Worm (Caenorhabditis elegans) whole organism, L2 larva: ENCODE results near the gene sel-7.

Experiments
- C34F6.9 ChIP-seq: fragments of 150-350 bp; optimal IDR thresholded peaks from 2 replicates; lab custom pipeline; 2014; ENCODE audit warnings: missing biosample characterization, missing genetic modification characterization
- F13H6.1 ChIP-seq: sonication (generic microtip); optimal IDR thresholded peaks from 2 replicates; lab custom pipeline; 2016; ENCODE audit warnings: missing genetic modification characterization, missing compliant biosample characterization
- R02D3.7 ChIP-seq: fragments of 150-350 bp; optimal IDR thresholded peaks from 2 replicates; lab custom pipeline; 2014; ENCODE audit warnings: missing biosample characterization, missing genetic modification characterization
- Y55F3AM.14 ChIP-seq: fragments of 200-800 bp; sonication (Bioruptor generic); optimal IDR thresholded peaks from 2 replicates; lab custom pipeline; 2018; ENCODE audit warnings: mild to moderate bottlenecking, missing genetic modification characterization, missing compliant biosample characterization
- aly-2 ChIP-seq: fragments of 150-350 bp; optimal IDR thresholded peaks from 2 replicates; lab custom pipeline; 2014; ENCODE audit warnings: missing biosample characterization, missing genetic modification characterization
- blmp-1 ChIP-seq: sonication (generic microtip); optimal IDR thresholded peaks from 2 replicates; lab custom pipeline; 2017; ENCODE audit warnings: missing genetic modification characterization, mild to moderate bottlenecking, missing compliant biosample characterization, antibody characterized with exemption, moderate library complexity; ENCODE audit not compliant: insufficient read depth
- ceh-16 ChIP-seq: fragments of 150-350 bp; optimal IDR thresholded peaks from 2 replicates; lab custom pipeline; 2014; ENCODE audit warnings: missing biosample characterization, missing genetic modification characterization
- crh-2 ChIP-seq: sonication (generic microtip); optimal IDR thresholded peaks from 2 replicates; lab custom pipeline; 2017; ENCODE audit warnings: missing biosample characterization, missing genetic modification characterization
- egl-27 ChIP-seq: sonication (generic microtip); optimal IDR thresholded peaks from 3 replicates; lab custom pipeline; 2017; ENCODE audit warnings: missing biosample characterization, missing genetic modification reagents, missing genetic modification characterization
- elt-3 ChIP-seq: sonication (generic microtip); optimal IDR thresholded peaks from 2 replicates; lab custom pipeline; 2017; ENCODE audit warnings: missing biosample characterization, missing genetic modification characterization
- gmeb-1 ChIP-seq: fragments of 150-350 bp; optimal IDR thresholded peaks from 2 replicates; lab custom pipeline; 2014; ENCODE audit warnings: missing biosample characterization, missing genetic modification characterization
- lin-11 ChIP-seq: fragments of 150-350 bp; sonication (generic microtip); optimal IDR thresholded peaks from 2 replicates; lab custom pipeline; 2014; ENCODE audit warnings: missing biosample characterization, missing genetic modification characterization, inconsistent platforms, mixed read lengths
- lin-13 ChIP-seq: fragments of 150-350 bp; optimal IDR thresholded peaks from 2 replicates; lab custom pipeline; 2014; ENCODE audit warnings: missing biosample characterization, missing genetic modification reagents, missing genetic modification characterization
- lin-39 ChIP-seq: fragments of 150-350 bp; optimal IDR thresholded peaks from 2 replicates; lab custom pipeline; 2014; ENCODE audit warnings: missing biosample characterization, missing genetic modification reagents, missing genetic modification characterization
- lsy-2 ChIP-seq, 2 experiments: fragments of 150-350 bp in 1 of 2; sonication (generic microtip) in 1 of 2; optimal IDR thresholded peaks; 2 replicates each; lab custom pipeline; 2014 to 2017; ENCODE audit warnings: missing biosample characterization in 2 of 2, missing genetic modification characterization in 2 of 2
- mab-5 ChIP-seq: fragments of 150-350 bp; optimal IDR thresholded peaks from 2 replicates; lab custom pipeline; 2014; ENCODE audit warnings: missing biosample characterization, missing genetic modification characterization
- mbf-1 ChIP-seq: sonication (generic microtip); optimal IDR thresholded peaks from 2 replicates; lab custom pipeline; 2017; ENCODE audit warnings: missing biosample characterization, missing genetic modification characterization
- mdl-1 ChIP-seq, 2 experiments: fragments of 150-350 bp in 1 of 2; sonication (generic microtip) in 1 of 2; optimal IDR thresholded peaks; 2 replicates each; lab custom pipeline; 2017; ENCODE audit warnings: missing biosample characterization in 2 of 2, missing genetic modification characterization in 2 of 2
- nhr-11 ChIP-seq: fragments of 150-350 bp; optimal IDR thresholded peaks from 2 replicates; lab custom pipeline; 2014; ENCODE audit warnings: missing biosample characterization, missing genetic modification characterization
- nhr-129 ChIP-seq: fragments of 150-350 bp; optimal IDR thresholded peaks from 2 replicates; lab custom pipeline; 2014; ENCODE audit warnings: missing biosample characterization, missing genetic modification characterization
- nhr-21 ChIP-seq: fragments of 150-350 bp; optimal IDR thresholded peaks from 2 replicates; lab custom pipeline; 2014; ENCODE audit warnings: missing biosample characterization, missing genetic modification characterization
- nhr-23 ChIP-seq: fragments of 150-350 bp; optimal IDR thresholded peaks from 2 replicates; lab custom pipeline; 2014; ENCODE audit warnings: missing biosample characterization, missing genetic modification reagents, missing genetic modification characterization
- nhr-237 ChIP-seq: fragments of 150-350 bp; optimal IDR thresholded peaks from 2 replicates; lab custom pipeline; 2014; ENCODE audit warnings: missing biosample characterization, missing genetic modification characterization
- nhr-6 ChIP-seq: fragments of 150-350 bp; optimal IDR thresholded peaks from 2 replicates; lab custom pipeline; 2014; ENCODE audit warnings: missing biosample characterization, missing genetic modification characterization
- peb-1 ChIP-seq: fragments of 150-350 bp; optimal IDR thresholded peaks from 2 replicates; lab custom pipeline; 2014; ENCODE audit warnings: missing biosample characterization, missing genetic modification characterization
- sem-4 ChIP-seq: fragments of 150-350 bp; optimal IDR thresholded peaks from 2 replicates; lab custom pipeline; 2014; ENCODE audit warnings: missing biosample characterization, missing genetic modification reagents, missing genetic modification characterization
- skn-1 ChIP-seq: sonication (generic microtip); optimal IDR thresholded peaks from 2 replicates; lab custom pipeline; 2017; ENCODE audit warnings: missing biosample characterization, missing genetic modification characterization
- sma-9 ChIP-seq, 2 experiments: fragments of 150-350 bp in 1 of 2; sonication (generic microtip) in 1 of 2; optimal IDR thresholded peaks; 2 replicates each; lab custom pipeline; 2014 to 2016; ENCODE audit warnings: missing genetic modification characterization in 2 of 2, mild to moderate bottlenecking in 1 of 2, missing biosample characterization in 1 of 2, missing compliant biosample characterization in 1 of 2, missing genetic modification reagents in 1 of 2, moderate library complexity in 1 of 2
- unc-39 ChIP-seq: fragments of 150-350 bp; optimal IDR thresholded peaks from 2 replicates; lab custom pipeline; 2014; ENCODE audit warnings: missing biosample characterization, missing genetic modification characterization
- unc-55 ChIP-seq: fragments of 150-350 bp; sonication (generic microtip); optimal IDR thresholded peaks from 3 replicates; lab custom pipeline; 2014; ENCODE audit warnings: missing biosample characterization, missing genetic modification reagents, missing genetic modification characterization
- unc-62 ChIP-seq: fragments of 150-350 bp; optimal IDR thresholded peaks from 2 replicates; lab custom pipeline; 2014; ENCODE audit warnings: missing biosample characterization, missing genetic modification reagents, missing genetic modification characterization
- ztf-1 ChIP-seq: fragments of 200-800 bp; sonication (Bioruptor generic); conservative IDR thresholded peaks from 2 replicates; pipeline ENCODE4 v1.3.6; 2022; ENCODE audit warnings: missing genetic modification characterization, missing compliant biosample characterization
- ztf-11 ChIP-seq: sonication (generic microtip); optimal IDR thresholded peaks from 2 replicates; lab custom pipeline; 2017; ENCODE audit warnings: missing biosample characterization, missing genetic modification characterization
- ztf-4 ChIP-seq: fragments of 150-350 bp; optimal IDR thresholded peaks from 2 replicates; lab custom pipeline; 2014; ENCODE audit warnings: missing biosample characterization, missing genetic modification characterization

Gene sel-7

DNA sequence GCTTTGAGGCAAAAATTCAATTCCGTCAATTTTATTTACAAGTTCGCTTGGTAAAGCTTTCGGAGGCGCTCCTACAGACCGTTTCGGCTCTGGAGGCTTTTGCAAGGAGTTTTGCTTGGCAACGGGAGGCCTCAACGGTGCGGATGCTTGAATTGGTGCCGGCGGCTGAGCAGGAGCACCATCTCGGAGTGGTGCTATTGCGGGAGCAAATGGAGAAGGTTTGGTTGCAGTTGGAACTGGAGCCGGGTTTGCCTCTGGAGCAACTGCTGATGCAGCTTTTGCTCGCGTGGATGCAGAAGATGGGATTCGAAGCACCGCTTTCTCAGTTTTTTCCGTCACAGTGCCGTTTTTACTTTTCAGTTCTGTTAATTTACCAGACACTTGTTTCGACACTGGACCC lies 50.3 kb downstream of the sel-7 start:
- no peak for TF ChIP-seq nhr-23 (tag; lab: Kevin White, UChicago)
- TF ChIP-seq lsy-2 (tag; optimal IDR thresholded peaks at IDR 0.05; lab: Kevin White, UChicago), result no peak
- no peak for TF ChIP-seq nhr-237 (tag; lab: Kevin White, UChicago)
- no peak for TF ChIP-seq aly-2 (tag; lab: Kevin White, UChicago)
- TF ChIP-seq lin-39 (tag; lab: Kevin White, UChicago), result no peak
- TF ChIP-seq ceh-16 (tag; lab: Kevin White, UChicago), result no peak
- TF ChIP-seq ztf-1 (GFP tag; lab: Robert Waterston, UW), result no peak
- no peak for TF ChIP-seq skn-1 (tag; lab: Kevin White, UChicago)
- no peak for TF ChIP-seq nhr-21 (tag; lab: Kevin White, UChicago)
- TF ChIP-seq gmeb-1 (tag; lab: Kevin White, UChicago), result no peak
- no peak for TF ChIP-seq unc-39 (tag; lab: Kevin White, UChicago)
- no peak for TF ChIP-seq unc-55 (GFP tag; lab: Kevin White, UChicago)
- no peak for TF ChIP-seq ztf-4 (tag; lab: Kevin White, UChicago)
- TF ChIP-seq unc-62 (GFP tag; lab: Kevin White, UChicago), result no peak
- no peak for TF ChIP-seq lin-13 (GFP tag; lab: Kevin White, UChicago)
- no peak for TF ChIP-seq F13H6.1 (tag; lab: Kevin White, UChicago)
- TF ChIP-seq mbf-1 (tag; lab: Kevin White, UChicago), result no peak
- no peak for TF ChIP-seq Y55F3AM.14
- no peak for TF ChIP-seq peb-1 (tag; lab: Kevin White, UChicago)

DNA sequence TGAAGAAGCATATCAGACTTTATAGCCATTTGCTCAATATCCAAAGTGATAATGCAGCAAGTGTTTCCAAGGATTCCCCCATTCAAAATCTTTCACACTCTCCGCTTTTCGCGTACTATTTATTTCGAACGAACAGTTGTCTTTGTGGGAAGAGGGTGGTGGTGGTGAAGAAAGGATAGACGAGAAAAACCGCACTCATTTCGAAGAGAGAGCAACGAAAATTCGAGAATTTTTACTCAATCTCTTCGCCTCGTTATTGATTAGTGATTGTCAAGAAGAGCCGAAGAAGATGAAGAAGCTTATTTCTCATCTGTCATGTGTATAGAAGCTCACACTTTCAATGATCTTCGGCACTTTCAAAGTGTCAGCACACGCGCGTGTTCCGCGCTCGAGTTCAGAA lies 52.4 kb downstream of the sel-7 start:
- TF ChIP-seq peb-1 (tag; lab: Kevin White, UChicago) (no peak), C34F6.9 (peak; percentile 30), ztf-11 (tag; lab: Kevin White, UChicago) (no peak), nhr-6 (tag; lab: Kevin White, UChicago) (no peak), elt-3 (tag; lab: Kevin White, UChicago) (no peak), nhr-129 (tag; lab: Kevin White, UChicago) (peak; percentile 50), mab-5 (no peak), aly-2 (tag; lab: Kevin White, UChicago) (no peak), egl-27 (tag; lab: Kevin White, UChicago) (no peak), ceh-16 (tag; lab: Kevin White, UChicago) (no peak), sma-9 (GFP tag; optimal IDR thresholded peaks at IDR 0.05; lab: Kevin White, UChicago) (peak; percentile 75), sma-9 (tag; optimal IDR thresholded peaks at IDR 0.05; lab: Kevin White, UChicago) (no peak), ztf-4 (tag; lab: Kevin White, UChicago) (no peak), ztf-1 (GFP tag; lab: Robert Waterston, UW) (no peak), blmp-1 (tag; lab: Kevin White, UChicago) (no peak), mdl-1 (tag; optimal IDR thresholded peaks at IDR 0.05; lab: Kevin White, UChicago) (no peak), nhr-23 (tag; lab: Kevin White, UChicago) (no peak), lin-11 (tag; lab: Kevin White, UChicago) (no peak), lsy-2 (tag; optimal IDR thresholded peaks at IDR 0.05; lab: Kevin White, UChicago) (peak in 1 of 2 experiments; percentile 51), Y55F3AM.14 (no peak), nhr-11 (tag; lab: Kevin White, UChicago) (no peak), R02D3.7 (tag; lab: Kevin White, UChicago) (no peak), sem-4 (tag; lab: Kevin White, UChicago) (no peak), F13H6.1 (tag; lab: Kevin White, UChicago) (peak; percentile 87), mbf-1 (tag; lab: Kevin White, UChicago) (no peak), crh-2 (tag; lab: Kevin White, UChicago) (peak; percentile 22)
